Fruit fly (Drosophila melanogaster) whole organism, embryonic: Measurements from ENCODE around the gene Alh.

ENCODE experiments used
- Ada2b ChIP-seq: fragments of 200-800 bp; sonication (Bioruptor generic); IDR thresholded peaks from 2 replicates; pipeline ENCODE4 v1.3.6; 2022; ENCODE audit warnings: missing biosample characterization, missing genetic modification characterization
- Atf-2 ChIP-seq: fragments of 200-800 bp; sonication (Bioruptor generic); optimal IDR thresholded peaks from 2 replicates; lab custom pipeline; 2016; ENCODE audit warnings: missing biosample characterization, missing genetic modification characterization
- B-H2 ChIP-seq: fragments of 200-800 bp; sonication (Bioruptor generic); optimal IDR thresholded peaks from 2 replicates; lab custom pipeline; 2018; ENCODE audit warnings: missing biosample characterization, mild to moderate bottlenecking, missing genetic modification characterization
- CG11085 ChIP-seq: fragments of 200-800 bp; sonication (Bioruptor generic); IDR thresholded peaks from 2 replicates; pipeline ENCODE4 v1.3.6; 2022; ENCODE audit warnings: missing biosample characterization, missing genetic modification characterization
- CG11247 ChIP-seq: fragments of 200-800 bp; sonication (Bioruptor generic); IDR thresholded peaks from 2 replicates; pipeline ENCODE4 v1.3.6; 2022; ENCODE audit warnings: missing biosample characterization, missing genetic modification characterization
- CG11456 ChIP-seq: fragments of 200-800 bp; sonication (Bioruptor generic); IDR thresholded peaks from 3 replicates; pipeline ENCODE4 v1.3.6; 2022; ENCODE audit warnings: missing biosample characterization, missing genetic modification characterization
- CG12104 ChIP-seq: fragments of 200-800 bp; sonication (Bioruptor generic); optimal IDR thresholded peaks from 3 replicates; lab custom pipeline; 2016; ENCODE audit warnings: missing biosample characterization, missing genetic modification characterization
- CG12769 ChIP-seq: fragments of 200-800 bp; sonication (Bioruptor generic); optimal IDR thresholded peaks from 2 replicates; lab custom pipeline; 2019; ENCODE audit warnings: missing biosample characterization, mild to moderate bottlenecking, missing genetic modification characterization, moderate library complexity
- CG14860 ChIP-seq: fragments of 200-800 bp; sonication (Bioruptor generic); IDR thresholded peaks from 3 replicates; pipeline ENCODE4 v1.3.6; 2022; ENCODE audit warnings: missing biosample characterization, missing genetic modification characterization; ENCODE audit not compliant: partially characterized antibody
- CG15011 ChIP-seq: fragments of 200-800 bp; sonication (Bioruptor generic); optimal IDR thresholded peaks from 3 replicates; lab custom pipeline; 2018; ENCODE audit warnings: missing biosample characterization, mild to moderate bottlenecking, missing genetic modification characterization
- CG1529 ChIP-seq: fragments of 200-800 bp; sonication (Bioruptor generic); optimal IDR thresholded peaks from 3 replicates; lab custom pipeline; 2018; ENCODE audit warnings: missing biosample characterization, missing genetic modification characterization
- CG1603 ChIP-seq: fragments of 200-800 bp; sonication (Bioruptor generic); optimal IDR thresholded peaks from 2 replicates; lab custom pipeline; 2019; ENCODE audit warnings: missing biosample characterization, mild to moderate bottlenecking, missing genetic modification characterization, moderate library complexity
- CG2199 ChIP-seq: fragments of 200-800 bp; sonication (Bioruptor generic); IDR thresholded peaks from 3 replicates; pipeline ENCODE4 v1.3.6; 2022; ENCODE audit warnings: missing biosample characterization, missing genetic modification characterization
- CG4360 ChIP-seq: fragments of 200-800 bp; sonication (Bioruptor generic); IDR thresholded peaks from 2 replicates; pipeline ENCODE4 v1.3.6; 2022; ENCODE audit warnings: missing biosample characterization, missing genetic modification characterization
- CG4730 ChIP-seq: fragments of 200-800 bp; sonication (Bioruptor generic); IDR thresholded peaks from 2 replicates; pipeline ENCODE4 v1.3.6; 2022; ENCODE audit warnings: missing biosample characterization, missing genetic modification characterization
- CG6254 ChIP-seq: fragments of 200-800 bp; sonication (Bioruptor generic); optimal IDR thresholded peaks from 3 replicates; lab custom pipeline; 2017; ENCODE audit warnings: mild to moderate bottlenecking, missing biosample characterization, missing genetic modification reagents, missing genetic modification characterization
- CG6854 ChIP-seq: fragments of 200-800 bp; sonication (Bioruptor generic); optimal IDR thresholded peaks from 3 replicates; lab custom pipeline; 2017; ENCODE audit warnings: missing biosample characterization, mild to moderate bottlenecking, missing genetic modification characterization
- CG7556 ChIP-seq: fragments of 200-800 bp; sonication (Bioruptor generic); optimal IDR thresholded peaks from 2 replicates; lab custom pipeline; 2017; ENCODE audit warnings: missing biosample characterization, mild to moderate bottlenecking, missing genetic modification characterization
- CkIIα-i1 ChIP-seq: fragments of 200-800 bp; sonication (Bioruptor generic); IDR thresholded peaks from 2 replicates; pipeline ENCODE4 v1.3.6; 2022; ENCODE audit warnings: missing biosample characterization, missing genetic modification characterization
- D ChIP-seq, 2 experiments: fragments of 200-800 bp in 1 of 2; fragments of >200 bp in 1 of 2; sonication (Bioruptor generic) in 1 of 2; optimal IDR thresholded peaks; 2 replicates in 1 of 2; 3 replicates in 1 of 2; lab custom pipeline; 2017; ENCODE audit warnings: mild to moderate bottlenecking in 1 of 2, missing biosample characterization in 1 of 2, missing genetic modification characterization in 1 of 2, missing genetic modification reagents in 1 of 2
- Deaf1 ChIP-seq: fragments of 200-800 bp; optimal IDR thresholded peaks from 3 replicates; lab custom pipeline; 2019; ENCODE audit warnings: missing biosample characterization, mild to moderate bottlenecking, missing genetic modification characterization, moderate library complexity
- Dfd ChIP-seq, 2 experiments: fragments of >200 bp; optimal IDR thresholded peaks; 2 replicates each; lab custom pipeline; 2017; ENCODE audit warnings: missing biosample characterization in 2 of 2, missing genetic modification characterization in 2 of 2
- HLH4C ChIP-seq: fragments of 200-800 bp; sonication (Bioruptor generic); IDR thresholded peaks from 3 replicates; pipeline ENCODE4 v1.3.6; 2022; ENCODE audit warnings: missing biosample characterization, missing genetic modification characterization; ENCODE audit not compliant: partially characterized antibody
- Hand ChIP-seq: fragments of 200-800 bp; sonication (Bioruptor generic); optimal IDR thresholded peaks from 2 replicates; lab custom pipeline; 2017; ENCODE audit warnings: mild to moderate bottlenecking, missing biosample characterization, missing genetic modification reagents, missing genetic modification characterization
- Hey ChIP-seq: fragments of 200-800 bp; sonication (Bioruptor generic); optimal IDR thresholded peaks from 3 replicates; lab custom pipeline; 2018; ENCODE audit warnings: missing biosample characterization, mild to moderate bottlenecking, missing genetic modification characterization
- Mes4 ChIP-seq: fragments of 200-800 bp; sonication (Bioruptor generic); optimal IDR thresholded peaks from 2 replicates; lab custom pipeline; 2016; ENCODE audit warnings: missing biosample characterization, missing genetic modification characterization
- Optix ChIP-seq: fragments of 200-800 bp; sonication (Bioruptor generic); IDR thresholded peaks from 3 replicates; pipeline ENCODE4 v1.3.6; 2022; ENCODE audit warnings: missing biosample characterization, missing genetic modification characterization
- PHDP ChIP-seq: fragments of 200-800 bp; sonication (Bioruptor generic); optimal IDR thresholded peaks from 3 replicates; lab custom pipeline; 2018; ENCODE audit warnings: missing biosample characterization, mild to moderate bottlenecking, missing genetic modification characterization, moderate library complexity
- Poxn ChIP-seq: fragments of 200-800 bp; sonication (Bioruptor generic); IDR thresholded peaks from 2 replicates; pipeline ENCODE4 v1.3.6; 2022; ENCODE audit warnings: missing biosample characterization, missing genetic modification characterization
- Scr ChIP-seq: fragments of 200-800 bp; sonication (Bioruptor generic); IDR thresholded peaks from 2 replicates; pipeline ENCODE4 v1.3.6; 2022; ENCODE audit warnings: missing biosample characterization, missing genetic modification characterization; ENCODE audit not compliant: partially characterized antibody
- ac ChIP-seq: fragments of 200-800 bp; sonication (Bioruptor generic); optimal IDR thresholded peaks from 3 replicates; lab custom pipeline; 2017; ENCODE audit warnings: missing biosample characterization, mild to moderate bottlenecking, missing genetic modification characterization
- br ChIP-seq: fragments of >200 bp; optimal IDR thresholded peaks from 2 replicates; lab custom pipeline; 2017
- cad ChIP-seq: fragments of >200 bp; optimal IDR thresholded peaks from 2 replicates; lab custom pipeline; 2017; ENCODE audit warnings: missing biosample characterization, missing genetic modification characterization
- croc ChIP-seq: fragments of 200-800 bp; sonication (Bioruptor generic); conservative IDR thresholded peaks from 3 replicates; pipeline ENCODE4 v1.3.6; 2022; ENCODE audit warnings: missing biosample characterization, missing genetic modification characterization
- cwo ChIP-seq: fragments of 200-800 bp; sonication (Bioruptor generic); optimal IDR thresholded peaks from 3 replicates; lab custom pipeline; 2017; ENCODE audit warnings: missing biosample characterization, missing genetic modification characterization, mild to moderate bottlenecking, moderate library complexity, missing genetic modification reagents
- fru ChIP-seq: fragments of >200 bp; optimal IDR thresholded peaks from 2 replicates; lab custom pipeline; 2017
- kni ChIP-seq: fragments of 200-800 bp; sonication (Bioruptor generic); optimal IDR thresholded peaks from 3 replicates; lab custom pipeline; 2017; ENCODE audit warnings: mild to moderate bottlenecking, missing biosample characterization, missing genetic modification reagents, missing genetic modification characterization
- knrl ChIP-seq: fragments of 200-800 bp; sonication (Bioruptor generic); IDR thresholded peaks from 3 replicates; pipeline ENCODE4 v1.3.6; 2022; ENCODE audit warnings: missing biosample characterization, missing genetic modification characterization; ENCODE audit not compliant: partially characterized antibody
- nerfin-1 ChIP-seq: fragments of 200-800 bp; sonication (Bioruptor generic); optimal IDR thresholded peaks from 3 replicates; lab custom pipeline; 2019; ENCODE audit warnings: missing biosample characterization, mild to moderate bottlenecking, missing genetic modification characterization, moderate library complexity
- oc ChIP-seq: fragments of 200-800 bp; sonication (Bioruptor generic); optimal IDR thresholded peaks from 2 replicates; lab custom pipeline; 2018; ENCODE audit warnings: missing biosample characterization, mild to moderate bottlenecking, missing genetic modification characterization, moderate library complexity
- pan ChIP-seq, 4 experiments: fragments of >200 bp in 3 of 4; fragments of 200-800 bp in 1 of 4; sonication (Bioruptor generic) in 1 of 4; optimal IDR thresholded peaks in 3 of 4; IDR thresholded peaks in 1 of 4; 2 replicates each; pipeline versions ENCODE4 v1.3.6 to Lab custom; 2017 to 2022; ENCODE audit warnings: missing biosample characterization in 2 of 4, missing genetic modification characterization in 2 of 4, mixed read lengths in 1 of 4
- pnt ChIP-seq: fragments of 200-800 bp; sonication (Bioruptor generic); optimal IDR thresholded peaks from 3 replicates; lab custom pipeline; 2016; ENCODE audit warnings: missing biosample characterization, missing genetic modification characterization
- pros ChIP-seq: fragments of 200-800 bp; sonication (Bioruptor generic); optimal IDR thresholded peaks from 3 replicates; lab custom pipeline; 2019; ENCODE audit warnings: missing biosample characterization, mild to moderate bottlenecking, missing genetic modification characterization, moderate library complexity
- sc ChIP-seq, 3 experiments: fragments of >200 bp in 2 of 3; fragments of 200-800 bp in 1 of 3; sonication (Bioruptor generic) in 1 of 3; optimal IDR thresholded peaks; 2 replicates in 2 of 3; 3 replicates in 1 of 3; lab custom pipeline; 2017; ENCODE audit warnings: mild to moderate bottlenecking in 1 of 3, missing biosample characterization in 1 of 3, missing genetic modification characterization in 1 of 3, missing genetic modification reagents in 1 of 3
- sens ChIP-seq: fragments of 200-800 bp; sonication (Bioruptor generic); peaks from one replicate; lab custom pipeline; 2016; ENCODE audit warnings: missing biosample characterization, missing genetic modification characterization
- tll ChIP-seq, 2 experiments: fragments of 200-800 bp in 1 of 2; fragments of >200 bp in 1 of 2; sonication (Bioruptor generic) in 1 of 2; optimal IDR thresholded peaks; 2 replicates each; lab custom pipeline; 2017 to 2019; ENCODE audit warnings: missing biosample characterization in 2 of 2, missing genetic modification characterization in 2 of 2, mild to moderate bottlenecking in 1 of 2, moderate library complexity in 1 of 2
- tup ChIP-seq: fragments of 200-800 bp; sonication (Bioruptor generic); optimal IDR thresholded peaks from 2 replicates; lab custom pipeline; 2016; ENCODE audit warnings: missing biosample characterization, mild to moderate bottlenecking, missing genetic modification characterization, moderate library complexity

The Alh gene

DNA sequence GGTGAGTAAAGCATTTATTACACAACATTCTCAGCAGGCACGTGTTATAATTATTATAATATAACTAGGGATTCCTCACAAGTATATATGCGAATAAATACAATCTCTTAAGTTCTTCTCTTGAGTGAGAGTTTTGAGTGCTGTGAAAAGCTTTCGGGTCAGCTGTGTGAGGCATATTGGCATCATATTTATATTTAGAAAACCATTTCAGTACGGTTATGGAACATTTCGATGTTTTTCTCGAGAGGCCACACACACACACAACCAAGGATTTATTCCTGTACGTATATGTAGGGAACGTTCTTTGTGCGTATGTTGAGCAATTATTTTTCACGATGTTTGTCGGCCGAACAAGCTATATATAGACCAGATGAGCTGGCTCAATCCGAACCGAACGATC lies 11.0 kb downstream of the Alh start (continued):
- TF ChIP-seq oc (tag; lab: Kevin White, UChicago) (no peak), CG15011 (no peak), Poxn (GFP tag; lab: Robert Waterston, UW) (no peak), croc (GFP tag; lab: Robert Waterston, UW) (no peak), Dfd (GFP tag; optimal IDR thresholded peaks at IDR 0.05; lab: Kevin White, UChicago) (no peak), Deaf1 (peak; percentile 47), CG11247 (GFP tag; lab: Robert Waterston, UW) (no peak), CG4730 (GFP tag; lab: Robert Waterston, UW) (no peak), CG1603 (tag; lab: Kevin White, UChicago) (no peak), CG1529 (no peak), cwo (GFP tag; lab: Kevin White, UChicago) (peak; percentile 5), fru (lab: Kevin White, UChicago) (no peak), CG11085 (no peak), Atf-2 (no peak), CG12769 (tag; lab: Kevin White, UChicago) (peak; percentile 82), br (lab: Kevin White, UChicago) (no peak), Scr (GFP tag; lab: Robert Waterston, UW) (no peak), B-H2 (GFP tag; lab: Kevin White, UChicago) (no peak), Optix (GFP tag; lab: Robert Waterston, UW) (no peak), cad (GFP tag; lab: Kevin White, UChicago) (no peak), HLH4C (no peak), knrl (no peak), Ada2b (GFP tag; lab: Robert Waterston, UW) (no peak), Mes4 (GFP tag; lab: Kevin White, UChicago) (no peak)

DNA sequence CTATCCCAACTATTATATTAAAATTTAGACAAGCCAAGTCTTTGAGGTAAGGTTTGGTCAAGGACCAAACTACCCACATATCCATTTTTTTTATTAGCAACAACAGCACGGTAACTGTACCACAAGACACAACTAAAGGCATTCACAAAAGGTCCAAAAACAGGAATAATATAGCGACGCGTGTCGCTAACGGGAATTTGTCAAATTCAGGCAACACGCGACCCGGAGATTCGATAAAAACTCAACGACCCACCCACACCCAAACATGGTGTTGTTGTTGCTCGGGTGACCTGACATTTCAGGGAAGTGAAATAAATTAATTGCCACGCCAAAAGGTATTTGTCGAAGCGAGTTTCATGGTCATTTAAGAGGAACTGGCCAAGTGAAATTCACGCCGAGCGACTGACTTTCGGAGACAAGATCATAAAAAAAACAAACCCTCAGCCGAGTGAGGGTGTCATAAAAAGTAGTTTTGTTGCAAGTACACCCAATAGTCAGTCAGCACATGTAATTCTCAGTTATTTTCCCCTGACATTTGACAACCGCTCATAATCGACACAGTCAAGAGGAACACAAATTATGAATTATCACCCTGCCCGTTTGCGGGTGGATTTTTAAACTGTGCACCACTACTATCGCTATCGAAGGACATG lies 12.7 kb downstream of the Alh start:
- TF ChIP-seq Hey (tag; lab: Kevin White, UChicago) (peak; percentile 72), D (optimal IDR thresholded peaks at IDR 0.05; lab: Kevin White, UChicago) (peak; percentile 41), D (GFP tag; optimal IDR thresholded peaks at IDR 0.05; lab: Kevin White, UChicago) (no peak), CG14860 (GFP tag; lab: Robert Waterston, UW) (no peak), tll (GFP tag; optimal IDR thresholded peaks at IDR 0.05; lab: Kevin White, UChicago) (peak in 1 of 2 experiments; percentile 98), sens (GFP tag; lab: Kevin White, UChicago) (peak; percentile 30), cad (GFP tag; lab: Kevin White, UChicago) (peak; percentile 96), kni (GFP tag; lab: Kevin White, UChicago) (peak; percentile 5), pros (GFP tag; lab: Kevin White, UChicago) (peak; percentile 44), CkIIα-i1 (GFP tag; lab: Robert Waterston, UW) (no peak), ac (GFP tag; lab: Kevin White, UChicago) (no peak), CG6254 (GFP tag; lab: Kevin White, UChicago) (peak; percentile 27), CG4360 (GFP tag; lab: Robert Waterston, UW) (peak; percentile 63), nerfin-1 (peak; percentile 63)
- TF ChIP-seq, all 482 proteins: peak for 10

DNA sequence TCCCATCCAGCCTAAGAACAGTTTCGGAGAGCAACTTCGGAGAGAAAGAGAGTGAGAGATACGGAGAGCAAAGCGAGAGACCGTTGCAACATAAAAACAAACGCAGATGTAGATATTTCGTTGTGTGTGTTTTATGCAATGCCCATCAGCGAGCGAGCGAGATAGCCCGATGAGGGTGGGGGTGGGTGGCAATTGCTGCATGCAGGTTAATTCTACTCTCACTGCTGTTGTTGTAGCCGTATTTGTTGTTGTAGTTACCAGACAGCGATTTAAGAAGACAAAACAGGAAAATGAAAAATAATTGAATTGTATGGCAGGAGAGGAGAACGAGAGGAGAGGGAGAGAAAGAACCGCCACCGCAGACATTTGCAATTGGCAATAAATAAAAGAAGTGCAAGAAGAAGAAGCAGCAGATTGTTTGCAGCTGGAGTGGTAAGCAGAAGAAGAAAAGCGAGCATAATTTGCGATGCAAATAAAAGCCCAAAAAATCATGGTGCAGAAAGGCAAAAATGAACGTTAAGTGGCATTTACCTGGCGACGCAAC lies 14.2 kb downstream of the Alh start:
- TF ChIP-seq CG6854 (GFP tag; lab: Kevin White, UChicago) (no peak), CG7556 (GFP tag; lab: Kevin White, UChicago) (no peak), PHDP (tag; lab: Kevin White, UChicago) (no peak), CG2199 (GFP tag; lab: Robert Waterston, UW) (no peak; the same call in 2 of the 3 replicates), sc (optimal IDR thresholded peaks at IDR 0.05; lab: Kevin White, UChicago) (no peak), sc (GFP tag; optimal IDR thresholded peaks at IDR 0.05; lab: Kevin White, UChicago) (no peak), pnt (GFP tag; lab: Kevin White, UChicago) (no peak), CG11456 (GFP tag; lab: Robert Waterston, UW) (no peak), CG12104 (no peak), tup (GFP tag; lab: Kevin White, UChicago) (no peak), Hand (GFP tag; lab: Kevin White, UChicago) (no peak), pan (optimal IDR thresholded peaks at IDR 0.05; lab: Kevin White, UChicago) (no peak), pan (GFP tag; optimal IDR thresholded peaks at IDR 0.05 in 1 of 2, IDR thresholded peaks at IDR 0.05 in 1 of 2) (no peak)
